Fruit fly (Drosophila melanogaster) whole organism, prepupa: ENCODE data around the gene CG11454.

Experiments
- Blimp-1 ChIP-seq: fragments of 200-800 bp; sonication (Bioruptor generic); optimal IDR thresholded peaks from 3 replicates; lab custom pipeline; 2017; ENCODE audit warnings: missing biosample characterization, missing genetic modification characterization, mild to moderate bottlenecking, moderate library complexity, missing genetic modification reagents
- Gug ChIP-seq: fragments of 200-800 bp; sonication (Bioruptor generic); IDR thresholded peaks from 2 replicates; pipeline ENCODE4 v1.3.6; 2022; ENCODE audit warnings: missing biosample characterization, missing genetic modification characterization
- Hr39 ChIP-seq: fragments of 200-800 bp; sonication (Bioruptor generic); optimal IDR thresholded peaks from 2 replicates; lab custom pipeline; 2016; ENCODE audit warnings: missing biosample characterization, missing genetic modification characterization
- Sox14 ChIP-seq: fragments of 200-800 bp; sonication (Bioruptor generic); optimal IDR thresholded peaks from 3 replicates; lab custom pipeline; 2016; ENCODE audit warnings: missing biosample characterization, missing genetic modification characterization
- achi ChIP-seq: fragments of 200-800 bp; sonication (Bioruptor generic); optimal IDR thresholded peaks from 3 replicates; lab custom pipeline; 2016; ENCODE audit warnings: missing biosample characterization, missing genetic modification characterization
- spab ChIP-seq: fragments of 200-800 bp; sonication (Bioruptor generic); optimal IDR thresholded peaks from 2 replicates; lab custom pipeline; 2017; ENCODE audit warnings: missing biosample characterization, mild to moderate bottlenecking, missing genetic modification characterization, missing genetic modification reagents
- vri ChIP-seq: fragments of 200-800 bp; sonication (Bioruptor generic); optimal IDR thresholded peaks from 3 replicates; lab custom pipeline; 2016; ENCODE audit warnings: missing biosample characterization, mild to moderate bottlenecking, missing genetic modification characterization

DNA sequence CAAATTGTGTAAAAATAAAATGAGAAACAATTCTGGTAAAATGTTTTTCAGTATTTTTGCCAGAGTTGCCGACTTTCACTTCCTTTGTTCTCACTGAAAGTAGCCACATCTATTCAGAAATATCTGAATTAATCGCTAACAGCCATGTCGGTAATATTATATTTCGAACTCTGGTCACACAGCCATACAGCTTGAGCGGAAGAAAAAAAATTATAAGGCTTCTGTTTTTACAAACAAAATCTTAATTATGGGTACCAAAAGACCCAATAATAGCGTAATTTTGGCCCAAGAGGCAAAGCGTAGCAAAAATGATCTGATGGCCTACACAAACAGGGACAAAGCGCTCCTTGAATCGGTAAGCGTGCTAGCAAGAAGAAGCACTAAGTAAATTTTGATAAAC is 12.9 kb downstream of the CG11454 start, which contains the start of gene CG3436:
- no peak for TF ChIP-seq vri
- peak; percentile 100 for TF ChIP-seq Sox14 (GFP tag; lab: Kevin White, UChicago)
- TF ChIP-seq Blimp-1 (GFP tag; lab: Kevin White, UChicago): no peak
- TF ChIP-seq Gug (GFP tag; lab: Robert Waterston, UW): no peak
- TF ChIP-seq achi (GFP tag; lab: Kevin White, UChicago): no peak
- TF ChIP-seq spab (GFP tag; lab: Kevin White, UChicago): no peak
- no peak for TF ChIP-seq Hr39
